Worm (Caenorhabditis elegans): Measurements from ENCODE around the gene sym-2.

Gene sym-2

DNA sequence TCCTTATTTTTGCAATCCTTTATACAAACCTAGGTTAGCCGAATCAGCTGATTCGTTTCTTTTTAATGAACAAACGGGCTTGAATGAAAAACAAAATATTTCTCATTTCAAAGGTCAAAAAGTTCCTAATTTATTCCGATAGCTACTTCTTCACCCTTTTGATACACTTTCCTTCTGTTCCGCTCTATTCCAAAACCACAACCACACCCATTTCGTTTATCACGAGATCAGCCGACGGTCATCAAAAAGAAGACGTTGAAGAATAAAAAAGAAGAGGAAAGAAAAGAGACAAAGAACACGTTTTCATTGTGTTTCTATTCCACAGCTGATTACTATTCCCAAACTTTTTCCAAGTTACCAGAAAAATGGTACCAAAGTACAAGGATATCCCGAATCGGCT is 40.2 kb downstream of the sym-2 start:
- TF ChIP-seq ztf-29 (GFP tag; IDR thresholded peaks at IDR 0.05) (no peak), ztf-23 (GFP tag; IDR thresholded peaks at IDR 0.05) (no peak), T22C8.4 (GFP tag; IDR thresholded peaks at IDR 0.05) (no peak), med-1 (GFP tag; optimal IDR thresholded peaks at IDR 0.05; ENCODE audit: insufficient read depth) (no peak), ref-1 (GFP tag; conservative IDR thresholded peaks at IDR 0.05) (no peak), flt-1 (GFP tag; IDR thresholded peaks at IDR 0.05) (no peak), tab-1 (GFP tag; IDR thresholded peaks at IDR 0.05) (no peak), klf-2 (GFP tag; conservative IDR thresholded peaks at IDR 0.05) (no peak), cog-1 (tag; optimal IDR thresholded peaks at IDR 0.05) (no peak)

DNA sequence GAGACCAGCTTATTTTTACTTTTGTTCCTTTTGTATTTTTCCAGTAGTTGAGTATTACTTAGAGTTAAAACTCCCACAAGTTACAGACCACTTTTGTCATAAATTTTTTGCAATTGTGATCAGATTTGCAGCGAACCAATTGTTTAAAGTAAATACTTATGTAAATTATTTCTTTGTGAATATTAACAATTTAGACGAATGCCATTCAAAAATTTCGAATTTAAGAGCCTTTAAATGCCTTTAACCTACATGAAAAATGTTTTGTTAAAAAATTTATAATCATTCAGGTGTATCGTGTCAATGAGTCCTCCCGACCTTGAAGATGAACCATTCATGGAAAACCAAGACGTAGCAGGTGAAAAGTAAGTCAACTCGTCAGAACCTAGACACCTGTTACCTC is 42.3 kb downstream of the sym-2 start, which contains the start of gene W07A12.4:
Gene W07A12.4, plus strand, starts transcription at position 301 of the 400 bp plus-strand sequence.
- no peak for TF ChIP-seq cog-1 (tag; optimal IDR thresholded peaks at IDR 0.05)
- TF ChIP-seq ztf-23 (GFP tag; IDR thresholded peaks at IDR 0.05), result no peak
- no peak for TF ChIP-seq flt-1 (GFP tag; IDR thresholded peaks at IDR 0.05)
- TF ChIP-seq med-1 (GFP tag; optimal IDR thresholded peaks at IDR 0.05; ENCODE audit: insufficient read depth), result no peak
- TF ChIP-seq tab-1 (GFP tag; IDR thresholded peaks at IDR 0.05), result no peak
- TF ChIP-seq ref-1 (GFP tag; conservative IDR thresholded peaks at IDR 0.05), result no peak
- TF ChIP-seq ztf-29 (GFP tag; IDR thresholded peaks at IDR 0.05), result no peak
- TF ChIP-seq klf-2 (GFP tag; conservative IDR thresholded peaks at IDR 0.05), result no peak
- no peak for TF ChIP-seq T22C8.4 (GFP tag; IDR thresholded peaks at IDR 0.05)

- TF ChIP-seq ztf-29 (GFP tag; IDR thresholded peaks at IDR 0.05), result no peak
- no peak for TF ChIP-seq klf-2 (GFP tag; conservative IDR thresholded peaks at IDR 0.05)
- no peak for TF ChIP-seq cog-1 (tag; optimal IDR thresholded peaks at IDR 0.05)
- TF ChIP-seq med-1 (GFP tag; optimal IDR thresholded peaks at IDR 0.05; ENCODE audit: insufficient read depth), result no peak
- no peak for TF ChIP-seq flt-1 (GFP tag; IDR thresholded peaks at IDR 0.05)
- no peak for TF ChIP-seq T22C8.4 (GFP tag; IDR thresholded peaks at IDR 0.05)
Measured at ce11 chrII:9144366-9144765, 43.9 kb downstream of the sym-2 start.

DNA sequence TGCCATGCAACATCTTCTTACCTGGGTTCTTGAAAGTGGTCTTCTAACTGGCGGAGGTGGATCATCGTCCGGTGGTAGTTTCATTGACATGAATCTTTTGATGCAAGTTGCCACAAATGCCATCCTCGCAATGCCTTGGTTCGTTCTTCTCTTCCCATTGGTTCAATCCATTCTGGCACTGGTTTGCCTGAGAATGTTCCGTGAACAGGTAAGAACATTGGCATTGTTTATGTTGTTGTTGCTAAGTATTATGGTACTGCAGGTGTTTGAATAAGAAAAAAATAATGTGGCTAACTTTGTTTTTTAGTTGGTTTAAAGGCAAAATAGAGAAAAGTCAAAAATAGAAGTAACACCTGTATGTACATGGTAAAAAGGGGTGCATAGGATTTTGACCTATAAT is 44.5 kb downstream of the sym-2 start:
- TF ChIP-seq ztf-29 (GFP tag; IDR thresholded peaks at IDR 0.05) (no peak), ztf-23 (GFP tag; IDR thresholded peaks at IDR 0.05) (no peak), cog-1 (tag; optimal IDR thresholded peaks at IDR 0.05) (no peak), T22C8.4 (GFP tag; IDR thresholded peaks at IDR 0.05) (no peak), med-1 (GFP tag; optimal IDR thresholded peaks at IDR 0.05; ENCODE audit: insufficient read depth) (no peak), tab-1 (GFP tag; IDR thresholded peaks at IDR 0.05) (no peak), flt-1 (GFP tag; IDR thresholded peaks at IDR 0.05) (no peak), klf-2 (GFP tag; conservative IDR thresholded peaks at IDR 0.05) (no peak), ref-1 (GFP tag; conservative IDR thresholded peaks at IDR 0.05) (no peak)

DNA sequence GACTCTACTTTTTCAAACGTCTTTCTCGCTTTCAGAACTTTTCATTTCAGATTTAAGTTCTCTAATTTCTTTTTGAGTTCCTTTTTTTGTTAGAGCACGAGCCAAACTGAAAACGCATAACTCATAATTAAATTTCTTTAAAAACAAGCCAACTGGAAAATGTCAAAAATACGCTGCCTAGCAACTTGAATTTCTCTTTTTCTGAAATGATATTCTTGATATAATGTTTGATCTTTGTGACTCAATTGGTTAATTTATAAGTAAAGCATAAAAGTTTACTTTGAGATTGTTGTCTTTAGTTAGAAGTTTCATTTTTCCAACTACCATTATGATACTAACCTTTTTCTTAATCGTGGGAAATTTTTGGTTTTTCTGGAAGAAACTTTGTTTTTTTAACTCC is 47.2 kb downstream of the sym-2 start:
- TF ChIP-seq flt-1 (GFP tag; IDR thresholded peaks at IDR 0.05) (no peak), med-1 (GFP tag; optimal IDR thresholded peaks at IDR 0.05; ENCODE audit: insufficient read depth) (no peak), cog-1 (tag; optimal IDR thresholded peaks at IDR 0.05) (no peak), T22C8.4 (GFP tag; IDR thresholded peaks at IDR 0.05) (no peak), tab-1 (GFP tag; IDR thresholded peaks at IDR 0.05) (no peak), ref-1 (GFP tag; conservative IDR thresholded peaks at IDR 0.05) (no peak), klf-2 (GFP tag; conservative IDR thresholded peaks at IDR 0.05) (no peak), ztf-29 (GFP tag; IDR thresholded peaks at IDR 0.05) (no peak), ztf-23 (GFP tag; IDR thresholded peaks at IDR 0.05) (no peak)

- no peak for TF ChIP-seq med-1 (GFP tag; optimal IDR thresholded peaks at IDR 0.05; ENCODE audit: insufficient read depth)
- TF ChIP-seq ztf-29 (GFP tag; IDR thresholded peaks at IDR 0.05), result no peak
- TF ChIP-seq flt-1 (GFP tag; IDR thresholded peaks at IDR 0.05), result no peak
- TF ChIP-seq klf-2 (GFP tag; conservative IDR thresholded peaks at IDR 0.05), result no peak
- TF ChIP-seq tab-1 (GFP tag; IDR thresholded peaks at IDR 0.05), result no peak
- TF ChIP-seq ref-1 (GFP tag; conservative IDR thresholded peaks at IDR 0.05), result no peak
- no peak for TF ChIP-seq ztf-23 (GFP tag; IDR thresholded peaks at IDR 0.05)
- TF ChIP-seq cog-1 (tag; optimal IDR thresholded peaks at IDR 0.05), result no peak
- TF ChIP-seq T22C8.4 (GFP tag; IDR thresholded peaks at IDR 0.05), result no peak
Measured at ce11 chrII:9139172-9139700, 49.0 kb downstream of the sym-2 start, which contains the start of gene Y9C2UA.1. Gene Y9C2UA.1, plus strand, starts transcription at chrII:9139650.

ce11 chrII:9137803-9138202 is 50.5 kb downstream of the sym-2 start, which contains the start of gene C16D2.3:
Gene C16D2.3, plus strand, starts transcription at chrII:9138103.
- no peak for TF ChIP-seq klf-2 (GFP tag; conservative IDR thresholded peaks at IDR 0.05)
- TF ChIP-seq ztf-23 (GFP tag; IDR thresholded peaks at IDR 0.05), result no peak
- TF ChIP-seq ref-1 (GFP tag; conservative IDR thresholded peaks at IDR 0.05), result no peak
- TF ChIP-seq T22C8.4 (GFP tag; IDR thresholded peaks at IDR 0.05), result no peak

DNA sequence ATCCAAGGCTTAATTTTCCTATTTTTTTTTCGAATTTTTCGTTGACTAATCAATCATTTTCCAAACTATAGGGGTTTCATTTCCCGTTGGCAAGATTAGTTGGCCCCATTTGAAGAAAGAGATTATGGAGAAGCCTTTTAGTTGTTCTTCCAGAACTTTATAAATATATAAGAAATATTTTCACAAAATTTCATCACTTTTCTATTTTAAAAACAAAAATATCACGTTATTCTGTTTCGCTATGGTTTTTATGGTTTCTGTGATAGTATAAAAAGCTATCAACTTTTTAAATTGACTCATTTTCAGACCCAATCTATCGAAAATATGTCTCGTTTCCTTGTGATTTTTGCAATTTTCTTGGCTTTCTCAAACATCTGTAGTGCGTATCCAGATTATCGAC is 52.4 kb downstream of the sym-2 start, which contains the start of gene nlp-78:
Gene nlp-78, plus strand, starts transcription at position 301 of the 400 bp plus-strand sequence.
- TF ChIP-seq T22C8.4 (GFP tag; IDR thresholded peaks at IDR 0.05), result no peak
- no peak for TF ChIP-seq ref-1 (GFP tag; conservative IDR thresholded peaks at IDR 0.05)
- TF ChIP-seq tab-1 (GFP tag; IDR thresholded peaks at IDR 0.05), result no peak
- no peak for TF ChIP-seq ztf-29 (GFP tag; IDR thresholded peaks at IDR 0.05)
- no peak for TF ChIP-seq med-1 (GFP tag; optimal IDR thresholded peaks at IDR 0.05; ENCODE audit: insufficient read depth)
- TF ChIP-seq ztf-23 (GFP tag; IDR thresholded peaks at IDR 0.05), result no peak
- TF ChIP-seq klf-2 (GFP tag; conservative IDR thresholded peaks at IDR 0.05), result no peak
- no peak for TF ChIP-seq flt-1 (GFP tag; IDR thresholded peaks at IDR 0.05)
- no peak for TF ChIP-seq cog-1 (tag; optimal IDR thresholded peaks at IDR 0.05)

DNA sequence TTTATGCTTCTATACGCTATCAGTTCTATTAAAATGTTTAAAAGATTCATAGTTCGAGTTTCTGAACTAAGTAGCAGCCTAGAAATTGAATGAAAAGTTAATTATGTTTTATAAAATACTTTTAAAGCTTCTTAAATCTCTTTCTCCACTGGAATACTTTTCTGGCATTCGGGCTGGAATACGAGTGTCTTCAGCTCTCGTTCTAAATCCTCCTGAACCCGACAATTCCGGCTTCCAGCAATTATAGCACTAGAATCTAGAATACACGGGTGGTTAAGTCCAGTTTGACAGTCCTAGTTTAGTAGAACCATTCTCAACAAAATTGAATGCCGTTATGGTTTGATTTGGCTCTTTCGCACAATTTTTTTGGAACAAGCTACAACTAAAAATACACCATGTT is 55.9 kb downstream of the sym-2 start:
- no peak for TF ChIP-seq med-1 (GFP tag; optimal IDR thresholded peaks at IDR 0.05; ENCODE audit: insufficient read depth)
- no peak for TF ChIP-seq T22C8.4 (GFP tag; IDR thresholded peaks at IDR 0.05)
- no peak for TF ChIP-seq tab-1 (GFP tag; IDR thresholded peaks at IDR 0.05)
- no peak for TF ChIP-seq cog-1 (tag; optimal IDR thresholded peaks at IDR 0.05)
- no peak for TF ChIP-seq ztf-23 (GFP tag; IDR thresholded peaks at IDR 0.05)
- TF ChIP-seq flt-1 (GFP tag; IDR thresholded peaks at IDR 0.05), result no peak
- TF ChIP-seq ref-1 (GFP tag; conservative IDR thresholded peaks at IDR 0.05), result no peak
- TF ChIP-seq ztf-29 (GFP tag; IDR thresholded peaks at IDR 0.05), result no peak
- TF ChIP-seq klf-2 (GFP tag; conservative IDR thresholded peaks at IDR 0.05), result no peak

- TF ChIP-seq tab-1 (GFP tag; IDR thresholded peaks at IDR 0.05) (no peak), T22C8.4 (GFP tag; IDR thresholded peaks at IDR 0.05) (no peak), ztf-29 (GFP tag; IDR thresholded peaks at IDR 0.05) (no peak), ref-1 (GFP tag; conservative IDR thresholded peaks at IDR 0.05) (no peak), cog-1 (tag; optimal IDR thresholded peaks at IDR 0.05) (no peak), med-1 (GFP tag; optimal IDR thresholded peaks at IDR 0.05; ENCODE audit: insufficient read depth) (no peak), ztf-23 (GFP tag; IDR thresholded peaks at IDR 0.05) (no peak), flt-1 (GFP tag; IDR thresholded peaks at IDR 0.05) (no peak), klf-2 (GFP tag; conservative IDR thresholded peaks at IDR 0.05) (no peak)
Measured at ce11 chrII:9131363-9131762, 56.9 kb downstream of the sym-2 start, which contains the start of gene C16D2.1. Gene C16D2.1, plus strand, starts transcription at chrII:9131663.

Data from whole organism, midembryonic.